Worm (Caenorhabditis elegans) whole organism, L3 larva: Measurements from ENCODE around the gene scl-9.

Source experiments
- R02D3.7 ChIP-seq: fragments of 150-350 bp; optimal IDR thresholded peaks from 2 replicates; lab custom pipeline; 2014; ENCODE audit warnings: missing biosample characterization, missing genetic modification characterization
- ama-1 ChIP-seq: fragments of 150-350 bp; optimal IDR thresholded peaks from 2 replicates; lab custom pipeline; 2018
- egl-27 ChIP-seq: sonication (generic microtip); optimal IDR thresholded peaks from 4 replicates; lab custom pipeline; 2017; ENCODE audit warnings: missing biosample characterization, missing genetic modification reagents, missing genetic modification characterization
- elt-3 ChIP-seq, 3 experiments: fragments of 150-350 bp in 1 of 3; sonication (generic microtip) in 2 of 3; optimal IDR thresholded peaks; 2 replicates in 2 of 3; 4 replicates in 1 of 3; lab custom pipeline; 2014 to 2017; ENCODE audit warnings: missing biosample characterization in 3 of 3, missing genetic modification characterization in 3 of 3
- fkh-10 ChIP-seq: sonication (generic microtip); optimal IDR thresholded peaks from 2 replicates; lab custom pipeline; 2017; ENCODE audit warnings: missing biosample characterization, missing genetic modification reagents, missing genetic modification characterization
- fos-1 ChIP-seq: fragments of 150-350 bp; optimal IDR thresholded peaks from 2 replicates; lab custom pipeline; 2014; ENCODE audit warnings: missing biosample characterization, missing genetic modification characterization
- nhr-12 ChIP-seq: fragments of 150-350 bp; optimal IDR thresholded peaks from 2 replicates; lab custom pipeline; 2014; ENCODE audit warnings: missing biosample characterization, missing genetic modification characterization
- nhr-23 ChIP-seq: fragments of 150-350 bp; optimal IDR thresholded peaks from 2 replicates; lab custom pipeline; 2014; ENCODE audit warnings: missing biosample characterization, missing genetic modification reagents, missing genetic modification characterization
- tbx-2 ChIP-seq: sonication (generic microtip); optimal IDR thresholded peaks from 2 replicates; lab custom pipeline; 2016; ENCODE audit warnings: mild to moderate bottlenecking, missing genetic modification characterization, missing compliant biosample characterization
- zag-1 ChIP-seq: fragments of 150-350 bp; optimal IDR thresholded peaks from 2 replicates; lab custom pipeline; 2014; ENCODE audit warnings: missing biosample characterization, missing genetic modification characterization
- ztf-11 ChIP-seq: fragments of 150-350 bp; optimal IDR thresholded peaks from 2 replicates; lab custom pipeline; 2014; ENCODE audit warnings: missing biosample characterization, missing genetic modification characterization

DNA sequence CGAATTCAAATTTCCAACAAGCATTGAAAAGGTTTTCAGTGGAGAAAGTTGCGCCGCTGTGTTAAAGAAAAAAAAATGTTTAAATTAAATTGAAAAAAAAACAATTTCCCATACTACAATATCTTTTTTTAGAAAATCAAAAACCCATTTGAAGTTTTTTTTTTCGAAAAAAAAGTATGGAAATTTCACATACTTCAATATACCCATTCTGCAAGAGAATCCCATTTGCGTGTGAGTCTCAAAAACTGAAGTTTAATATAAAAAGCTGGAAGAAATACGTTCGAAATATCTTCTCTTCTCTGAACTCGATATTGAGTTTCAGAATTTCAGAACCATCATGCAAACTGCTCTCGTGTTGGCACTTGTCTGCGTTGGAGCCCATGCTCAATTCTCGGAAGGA, 23.2 kb downstream of the scl-9 start, which contains the start of gene scl-7:
- TF ChIP-seq egl-27 (tag; lab: Kevin White, UChicago): no peak
- no peak for TF ChIP-seq zag-1 (tag; lab: Kevin White, UChicago)
- TF ChIP-seq R02D3.7: no peak
- no peak for TF ChIP-seq ama-1 (lab: Kevin White, UChicago)
- TF ChIP-seq fkh-10 (GFP tag; lab: Kevin White, UChicago): no peak
- no peak for TF ChIP-seq ztf-11 (tag; lab: Kevin White, UChicago)
- TF ChIP-seq tbx-2 (tag; lab: Kevin White, UChicago): no peak
- TF ChIP-seq fos-1 (tag; lab: Kevin White, UChicago): no peak
- TF ChIP-seq elt-3 (tag; optimal IDR thresholded peaks at IDR 0.05; lab: Kevin White, UChicago): no peak
- no peak for TF ChIP-seq nhr-12 (tag; lab: Kevin White, UChicago)
- TF ChIP-seq nhr-23: no peak
